Fruit fly (Drosophila melanogaster) Kc167 (cell line): Measurements from ENCODE around the gene CG6928.

ENCODE experiments used
- Myc ChIP-seq: fragments of >200 bp; optimal IDR thresholded peaks from 2 replicates; lab custom pipeline; 2017; ENCODE audit warnings: missing external identifiers
- h ChIP-seq: fragments of >200 bp; optimal IDR thresholded peaks from 3 replicates; lab custom pipeline; 2018; ENCODE audit warnings: missing external identifiers
- insv ChIP-seq: fragments of >200 bp; optimal IDR thresholded peaks from 3 replicates; lab custom pipeline; 2018; ENCODE audit warnings: missing external identifiers
- psq ChIP-seq: fragments of >200 bp; optimal IDR thresholded peaks from 2 replicates; lab custom pipeline; 2017; ENCODE audit warnings: missing external identifiers
- ttk ChIP-seq: sonication (Bioruptor generic); optimal IDR thresholded peaks from 2 replicates; lab custom pipeline; 2017; ENCODE audit warnings: missing external identifiers

DNA sequence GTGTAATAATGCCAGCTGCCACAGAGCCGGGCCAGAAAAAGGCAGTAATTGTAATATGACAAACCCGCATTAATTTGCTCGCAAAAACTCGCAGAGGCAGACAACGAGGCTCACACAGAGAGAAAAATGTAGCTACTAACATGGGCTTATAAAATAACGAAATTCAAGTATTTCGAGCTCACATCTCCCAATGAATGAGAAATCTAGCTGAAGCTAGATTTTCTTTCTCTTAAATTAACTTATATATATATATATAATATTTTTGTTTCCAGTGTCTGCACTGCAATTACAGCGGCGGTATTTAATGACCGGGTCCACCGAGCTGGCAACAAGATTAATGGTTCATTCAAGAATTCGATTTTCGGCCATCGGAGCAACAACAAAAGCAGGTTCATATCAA is 13.2 kb downstream of the CG6928 start:
- TF ChIP-seq psq (lab: Kevin White, UChicago) (no peak), insv (lab: Kevin White, UChicago) (no peak), h (lab: Kevin White, UChicago) (no peak), ttk (lab: Kevin White, UChicago) (no peak), Myc (no peak)
